Worm (Caenorhabditis elegans) whole organism, mixed stage, embryonic: Measurements from ENCODE around the gene M02D8.7.
A peak's percentile ranks its signal among the peaks of the same experiment; 100 is the strongest.

ENCODE experiments used
- M03D4.4 ChIP-seq: sonication (generic microtip); optimal IDR thresholded peaks from 2 replicates; lab custom pipeline; 2017; ENCODE audit warnings: mild to moderate bottlenecking, missing genetic modification characterization, missing compliant biosample characterization
- blmp-1 ChIP-seq: fragments of 150-350 bp; optimal IDR thresholded peaks from 2 replicates; lab custom pipeline; 2014; ENCODE audit warnings: missing biosample characterization, missing genetic modification characterization
- ceh-39 ChIP-seq: fragments of 150-350 bp; optimal IDR thresholded peaks from 2 replicates; lab custom pipeline; 2014; ENCODE audit warnings: missing biosample characterization, missing genetic modification characterization
- ceh-43 ChIP-seq: fragments of 200-800 bp; sonication (Bioruptor generic); optimal IDR thresholded peaks from 2 replicates; lab custom pipeline; 2018; ENCODE audit warnings: mild to moderate bottlenecking, missing genetic modification characterization, moderate library complexity, missing compliant biosample characterization
- cnd-1 ChIP-seq: fragments of 200-800 bp; sonication (Bioruptor generic); optimal IDR thresholded peaks from 2 replicates; lab custom pipeline; 2018; ENCODE audit warnings: mild to moderate bottlenecking, missing genetic modification characterization, missing compliant biosample characterization
- drap-1 ChIP-seq: fragments of 200-800 bp; sonication (Bioruptor generic); optimal IDR thresholded peaks from 3 replicates; lab custom pipeline; 2018; ENCODE audit warnings: mild to moderate bottlenecking, missing genetic modification characterization, missing compliant biosample characterization
- elt-1 ChIP-seq: sonication (generic microtip); optimal IDR thresholded peaks from 2 replicates; lab custom pipeline; 2017; ENCODE audit warnings: missing genetic modification characterization, mild to moderate bottlenecking, missing compliant biosample characterization, antibody characterized with exemption, moderate library complexity, borderline replicate concordance; ENCODE audit not compliant: insufficient read depth
- elt-3 ChIP-seq: fragments of 150-350 bp; optimal IDR thresholded peaks from 2 replicates; lab custom pipeline; 2014; ENCODE audit warnings: missing biosample characterization, missing genetic modification characterization
- flh-1 ChIP-seq: fragments of 200-800 bp; sonication (Bioruptor generic); optimal IDR thresholded peaks from 2 replicates; lab custom pipeline; 2018; ENCODE audit warnings: mild to moderate bottlenecking, missing genetic modification characterization, moderate library complexity, missing compliant biosample characterization
- hlh-1 ChIP-seq: fragments of 150-350 bp; optimal IDR thresholded peaks from 2 replicates; lab custom pipeline; 2014; ENCODE audit warnings: missing biosample characterization, missing genetic modification reagents, missing genetic modification characterization
- lin-13 ChIP-seq: fragments of 150-350 bp; optimal IDR thresholded peaks from 2 replicates; lab custom pipeline; 2014; ENCODE audit warnings: missing biosample characterization, missing genetic modification characterization
- lin-32 ChIP-seq: fragments of 200-800 bp; sonication (Bioruptor generic); optimal IDR thresholded peaks from 2 replicates; lab custom pipeline; 2018; ENCODE audit warnings: mild to moderate bottlenecking, missing genetic modification characterization, missing compliant biosample characterization
- lsy-2 ChIP-seq: fragments of 150-350 bp; optimal IDR thresholded peaks from 2 replicates; lab custom pipeline; 2014; ENCODE audit warnings: missing biosample characterization, missing genetic modification characterization
- mab-5 ChIP-seq: fragments of 150-350 bp; optimal IDR thresholded peaks from 2 replicates; lab custom pipeline; 2014; ENCODE audit warnings: missing biosample characterization, missing genetic modification characterization
- mep-1 ChIP-seq: fragments of 150-350 bp; optimal IDR thresholded peaks from 2 replicates; lab custom pipeline; 2017; ENCODE audit warnings: missing biosample characterization, missing genetic modification reagents, missing genetic modification characterization, inconsistent platforms
- mls-2 ChIP-seq: sonication (generic microtip); optimal IDR thresholded peaks from 2 replicates; lab custom pipeline; 2016; ENCODE audit warnings: mild to moderate bottlenecking, missing genetic modification characterization, moderate library complexity, missing compliant biosample characterization
- nhr-12 ChIP-seq: fragments of 150-350 bp; optimal IDR thresholded peaks from 2 replicates; lab custom pipeline; 2014; ENCODE audit warnings: missing biosample characterization, missing genetic modification characterization
- nhr-2 ChIP-seq: fragments of 150-350 bp; optimal IDR thresholded peaks from 2 replicates; lab custom pipeline; 2014; ENCODE audit warnings: missing biosample characterization, missing genetic modification characterization
- nhr-237 ChIP-seq: fragments of 150-350 bp; optimal IDR thresholded peaks from 2 replicates; lab custom pipeline; 2014; ENCODE audit warnings: missing biosample characterization, missing genetic modification characterization
- nhr-76 ChIP-seq: sonication (generic microtip); optimal IDR thresholded peaks from 2 replicates; lab custom pipeline; 2017; ENCODE audit warnings: missing biosample characterization, missing genetic modification characterization
- pha-4 ChIP-seq: fragments of 150-350 bp; optimal IDR thresholded peaks from 2 replicates; lab custom pipeline; 2018; ENCODE audit warnings: missing biosample characterization, missing genetic modification reagents, missing genetic modification characterization
- sem-2 ChIP-seq: fragments of 200-800 bp; sonication (Bioruptor generic); optimal IDR thresholded peaks from 2 replicates; lab custom pipeline; 2018; ENCODE audit warnings: mild to moderate bottlenecking, missing genetic modification characterization, missing compliant biosample characterization
- snpc-4 ChIP-seq: fragments of 150-350 bp; optimal IDR thresholded peaks from 2 replicates; lab custom pipeline; 2014; ENCODE audit warnings: missing biosample characterization, missing genetic modification characterization
- sptf-1 ChIP-seq: sonication (generic microtip); optimal IDR thresholded peaks from 2 replicates; lab custom pipeline; 2017; ENCODE audit warnings: mild to moderate bottlenecking, missing genetic modification characterization, moderate library complexity, missing compliant biosample characterization
- unc-120 ChIP-seq: sonication (generic microtip); optimal IDR thresholded peaks from 2 replicates; lab custom pipeline; 2017; ENCODE audit warnings: missing genetic modification characterization, missing compliant biosample characterization; ENCODE audit not compliant: poor library complexity, severe bottlenecking
- unc-39 ChIP-seq: fragments of 150-350 bp; optimal IDR thresholded peaks from 2 replicates; lab custom pipeline; 2014; ENCODE audit warnings: missing biosample characterization, missing genetic modification characterization
- unc-62 ChIP-seq: fragments of 150-350 bp; optimal IDR thresholded peaks from 2 replicates; lab custom pipeline; 2014; ENCODE audit warnings: missing biosample characterization, missing genetic modification reagents, missing genetic modification characterization
- zip-8 ChIP-seq: fragments of 150-350 bp; optimal IDR thresholded peaks from 2 replicates; lab custom pipeline; 2014; ENCODE audit warnings: missing biosample characterization, missing genetic modification characterization
- ztf-11 ChIP-seq: fragments of 150-350 bp; optimal IDR thresholded peaks from 2 replicates; lab custom pipeline; 2014; ENCODE audit warnings: missing biosample characterization, missing genetic modification characterization

The M02D8.7 gene

DNA sequence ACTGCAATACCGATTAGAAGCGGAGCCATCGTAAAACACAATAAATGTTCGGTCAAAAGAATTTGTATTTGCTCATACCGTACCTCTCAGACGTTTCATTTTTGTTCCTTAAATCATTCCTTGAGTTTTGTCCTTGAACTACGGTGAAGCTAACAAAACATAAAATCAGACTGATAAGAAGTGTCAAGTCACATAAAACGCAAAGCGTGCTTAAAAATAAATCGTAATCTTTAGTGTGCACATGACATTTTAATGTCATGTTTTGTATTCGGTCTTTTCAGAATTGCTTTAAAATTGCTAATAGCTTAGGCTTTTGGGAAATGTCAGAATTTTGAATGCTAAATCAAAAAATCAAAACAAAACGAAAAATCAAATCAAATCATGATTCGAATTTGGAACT, 30.1 kb downstream of the M02D8.7 start:
- no peak for TF ChIP-seq elt-3 (tag; lab: Kevin White, UChicago)
- no peak for TF ChIP-seq mab-5 (tag; lab: Kevin White, UChicago)
- TF ChIP-seq lin-13 (tag; lab: Kevin White, UChicago) = no peak
- no peak for TF ChIP-seq ceh-43 (GFP tag; lab: Kevin White, UChicago)

DNA sequence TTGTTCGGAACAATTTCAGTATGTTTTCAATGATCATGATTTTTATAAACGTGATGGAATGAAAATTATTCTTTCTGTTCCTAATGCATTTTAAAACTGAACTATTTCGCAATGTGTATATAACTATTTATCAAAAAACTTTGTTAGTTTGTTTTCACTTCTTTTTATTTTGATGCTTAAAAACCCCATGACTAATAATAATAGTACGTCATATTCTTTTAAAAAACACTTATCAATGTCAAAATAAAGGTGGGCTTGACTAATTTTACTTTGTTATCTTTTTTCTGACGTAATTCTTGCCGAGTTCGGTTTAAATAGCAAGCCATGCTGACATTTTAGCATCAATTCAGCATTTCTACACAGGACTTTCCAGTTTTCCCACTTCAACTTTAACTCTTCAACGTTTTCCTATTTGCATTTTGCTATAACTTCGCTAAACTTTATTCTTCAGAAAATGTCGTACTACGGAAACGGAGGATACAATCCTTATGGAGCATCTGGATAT, 31.6 kb downstream of the M02D8.7 start, which contains the start of gene F53A9.1:
F53A9.1 (plus strand) TSS at position 455 of the 505 bp plus-strand sequence.
- TF ChIP-seq sptf-1 (tag; lab: Kevin White, UChicago) = no peak
- TF ChIP-seq lsy-2 (tag; lab: Kevin White, UChicago) = no peak
- TF ChIP-seq mep-1 (tag; lab: Kevin White, UChicago) = no peak
- TF ChIP-seq elt-1 (tag; lab: Kevin White, UChicago) = no peak
- TF ChIP-seq ceh-39 (tag; lab: Kevin White, UChicago) = no peak
- TF ChIP-seq nhr-12 (tag; lab: Kevin White, UChicago) = no peak
- TF ChIP-seq nhr-2 (tag; lab: Kevin White, UChicago) = no peak
- TF ChIP-seq pha-4 = no peak
- TF ChIP-seq nhr-76 = no peak
- TF ChIP-seq nhr-237 (tag; lab: Kevin White, UChicago) = no peak
- no peak for TF ChIP-seq hlh-1 (tag; lab: Kevin White, UChicago)
- TF ChIP-seq unc-62 = no peak
- no peak for TF ChIP-seq ztf-11 (tag; lab: Kevin White, UChicago)
- no peak for TF ChIP-seq blmp-1 (tag; lab: Kevin White, UChicago)
- no peak for TF ChIP-seq zip-8 (tag; lab: Kevin White, UChicago)
- TF ChIP-seq M03D4.4 (tag; lab: Kevin White, UChicago) = no peak

ce11 chrX:8709424-8709823, 33.4 kb downstream of the M02D8.7 start, which contains the start of gene kreg-1:
TSS of gene kreg-1 (plus strand) at chrX:8709764.
- peak; percentile 9 for TF ChIP-seq zip-8 (tag; lab: Kevin White, UChicago)
- TF ChIP-seq cnd-1 = no peak

DNA sequence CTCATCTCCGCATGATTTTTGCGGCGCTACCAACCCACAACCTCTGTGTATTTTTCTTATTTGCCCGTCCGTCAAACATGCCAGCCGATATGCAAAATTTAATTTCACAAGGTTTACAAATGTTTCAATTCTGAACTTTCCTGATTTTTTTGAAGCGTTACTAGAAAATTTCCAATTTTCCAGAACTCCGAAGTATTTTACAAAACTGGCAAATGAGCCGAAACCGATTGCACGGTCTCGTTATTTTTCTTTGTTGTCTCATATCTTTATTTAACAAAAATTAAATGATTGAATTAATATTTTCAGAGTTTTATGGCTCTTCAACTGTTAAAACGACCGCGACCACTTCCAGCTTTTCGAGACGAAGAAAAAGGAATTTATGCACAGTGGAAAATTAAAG, 34.7 kb downstream of the M02D8.7 start, which contains the start of gene F53A9.3:
F53A9.3 (plus strand) TSS at position 301 of the 400 bp plus-strand sequence.
- TF ChIP-seq snpc-4 (tag; lab: Kevin White, UChicago) = no peak
- no peak for TF ChIP-seq nhr-2 (tag; lab: Kevin White, UChicago)
- no peak for TF ChIP-seq zip-8 (tag; lab: Kevin White, UChicago)
- no peak for TF ChIP-seq mab-5 (tag; lab: Kevin White, UChicago)
- TF ChIP-seq flh-1 (GFP tag; lab: Kevin White, UChicago) = no peak
- TF ChIP-seq nhr-12 (tag; lab: Kevin White, UChicago) = no peak
- TF ChIP-seq M03D4.4 (tag; lab: Kevin White, UChicago) = no peak
- TF ChIP-seq hlh-1 (tag; lab: Kevin White, UChicago) = no peak
- TF ChIP-seq lin-13 (tag; lab: Kevin White, UChicago) = no peak

DNA sequence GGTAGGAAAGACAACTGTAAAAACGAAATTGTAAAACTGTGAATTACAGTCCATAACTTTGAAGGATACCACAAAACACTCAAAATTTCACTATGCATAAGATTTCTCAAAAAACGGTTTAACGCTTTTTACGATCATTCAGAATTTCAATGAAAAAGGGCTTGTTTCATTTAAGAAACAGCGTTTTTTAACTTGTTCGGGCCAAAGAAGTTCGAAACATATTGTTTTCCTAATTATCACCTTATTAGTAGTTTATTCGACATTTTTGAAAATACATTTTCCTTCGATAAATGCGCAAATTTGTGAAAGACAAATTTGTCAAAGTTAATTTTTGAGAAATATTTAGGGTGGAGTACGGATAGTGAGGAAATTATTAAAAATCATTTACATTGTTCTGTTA, 38.0 kb downstream of the M02D8.7 start:
- TF ChIP-seq nhr-12 (tag; lab: Kevin White, UChicago) (no peak), unc-62 (no peak), unc-120 (no peak), mls-2 (no peak), pha-4 (no peak), ceh-39 (tag; lab: Kevin White, UChicago) (no peak), sptf-1 (tag; lab: Kevin White, UChicago) (no peak), cnd-1 (no peak)

DNA sequence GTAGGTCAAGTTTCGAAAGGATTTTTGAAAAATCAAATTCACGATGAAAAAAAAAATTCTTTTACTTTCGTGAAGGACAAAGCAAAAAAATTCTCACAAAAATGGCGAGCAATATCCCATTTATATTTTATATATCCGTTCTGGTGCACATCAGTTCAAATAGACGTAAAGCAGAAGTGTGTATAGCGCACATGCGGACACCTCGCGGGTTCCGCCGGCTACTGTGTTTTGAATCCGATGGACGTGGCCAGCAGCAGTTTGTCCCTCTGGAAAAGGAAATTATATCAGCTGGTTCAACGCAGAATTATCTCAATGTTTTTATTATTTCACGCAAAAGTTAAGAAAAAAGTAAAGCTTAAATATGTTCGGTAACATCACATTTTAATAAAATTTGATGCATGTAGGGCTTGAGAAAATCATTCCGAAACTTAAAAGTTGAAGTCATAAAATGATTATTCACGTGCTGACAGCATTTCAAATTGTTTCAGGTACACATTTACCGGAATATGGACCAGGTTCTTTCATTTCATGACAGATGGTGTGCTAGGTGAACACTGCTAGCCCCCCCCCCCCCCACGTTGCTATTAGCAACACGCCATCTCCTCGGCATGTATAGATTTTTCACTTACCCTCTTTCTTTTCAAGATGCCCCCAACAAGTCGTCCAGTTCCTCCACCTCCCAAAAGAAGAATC, 39.0 kb downstream of the M02D8.7 start, which contains the start of gene jbts-14:
jbts-14 (plus strand) TSS at position 643 of the 693 bp plus-strand sequence.
- TF ChIP-seq snpc-4 (tag; lab: Kevin White, UChicago) (no peak), mls-2 (no peak), sem-2 (no peak), unc-39 (tag; lab: Kevin White, UChicago) (no peak), sptf-1 (tag; lab: Kevin White, UChicago) (no peak), lsy-2 (tag; lab: Kevin White, UChicago) (no peak), nhr-2 (tag; lab: Kevin White, UChicago) (no peak), M03D4.4 (tag; lab: Kevin White, UChicago) (no peak), blmp-1 (tag; lab: Kevin White, UChicago) (no peak), lin-32 (GFP tag; lab: Kevin White, UChicago) (no peak), ceh-43 (GFP tag; lab: Kevin White, UChicago) (no peak), lin-13 (tag; lab: Kevin White, UChicago) (no peak), pha-4 (no peak), zip-8 (tag; lab: Kevin White, UChicago) (no peak), drap-1 (GFP tag; lab: Kevin White, UChicago) (no peak), ceh-39 (tag; lab: Kevin White, UChicago) (no peak)
- TF ChIP-seq, all 35 proteins: peak for 0
